Worm (Caenorhabditis elegans): ENCODE data around the gene F13D12.10.

The F13D12.10 gene

DNA sequence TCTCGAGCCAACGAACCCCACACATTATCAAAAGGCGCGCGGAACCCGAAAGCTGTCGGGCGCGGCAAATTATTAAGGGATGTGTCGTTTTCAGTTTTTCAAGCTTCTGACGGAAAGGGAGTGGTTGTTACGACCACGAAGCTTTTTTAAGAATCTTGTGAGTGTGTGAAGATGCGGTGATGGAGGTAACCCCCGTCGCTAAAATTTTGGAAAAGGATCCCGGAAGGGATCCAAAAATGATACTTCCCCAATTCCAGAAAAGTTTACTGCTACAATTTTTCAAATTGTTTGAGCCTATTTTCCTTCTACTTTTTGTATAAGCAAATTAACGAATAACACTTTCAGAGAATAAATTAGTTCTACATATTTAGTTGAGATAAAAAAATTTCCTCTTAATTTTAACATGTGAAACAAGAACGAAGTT is 43.1 kb downstream of the F13D12.10 start:
- TF ChIP-seq unc-130 (tag; optimal IDR thresholded peaks at IDR 0.05) (no peak), nhr-85 (tag) (peak; percentile 77), fkh-10 (GFP tag; optimal IDR thresholded peaks at IDR 0.05) (no peak), efl-1 (optimal IDR thresholded peaks at IDR 0.05) (no peak), efl-1 (GFP tag; optimal IDR thresholded peaks at IDR 0.05 in 1 of 2) (peak in 1 of 2 experiments; percentile 20), egl-27 (tag; optimal IDR thresholded peaks at IDR 0.05) (no peak), unc-98 (GFP tag; IDR thresholded peaks at IDR 0.05) (no peak), fkh-4 (tag; optimal IDR thresholded peaks at IDR 0.05; ENCODE audit: borderline replicate concordance) (no peak), rnt-1 (tag; optimal IDR thresholded peaks at IDR 0.05) (peak; percentile 40), ceh-63 (GFP tag; optimal IDR thresholded peaks at IDR 0.05) (no peak), nhr-84 (tag; optimal IDR thresholded peaks at IDR 0.05) (no peak), fos-1 (tag; optimal IDR thresholded peaks at IDR 0.05) (no peak), mdl-1 (tag; optimal IDR thresholded peaks at IDR 0.05) (peak in 1 of 2 experiments; percentile 4), lir-3 (tag; optimal IDR thresholded peaks at IDR 0.05; ENCODE audit: poor library complexity) (no peak), fkh-8 (tag; optimal IDR thresholded peaks at IDR 0.05) (peak; percentile 82), unc-62 (GFP tag; optimal IDR thresholded peaks at IDR 0.05) (no peak), aha-1 (tag; optimal IDR thresholded peaks at IDR 0.05) (no peak), grh-1 (GFP tag; IDR thresholded peaks at IDR 0.05) (no peak; the same call in 1 of the 2 replicates), mep-1 (tag; optimal IDR thresholded peaks at IDR 0.05) (peak; percentile 98), ceh-90 (tag; optimal IDR thresholded peaks at IDR 0.05) (no peak), aly-2 (tag; optimal IDR thresholded peaks at IDR 0.05) (peak; percentile 100), ztf-4 (tag; optimal IDR thresholded peaks at IDR 0.05) (peak; percentile 81), alr-1 (tag; optimal IDR thresholded peaks at IDR 0.05; ENCODE audit: borderline replicate concordance) (no peak), lin-39 (tag; optimal IDR thresholded peaks at IDR 0.05) (no peak), blmp-1 (tag; optimal IDR thresholded peaks at IDR 0.05) (no peak), swsn-7 (tag; optimal IDR thresholded peaks at IDR 0.05) (peak; percentile 35), dpl-1 (GFP tag; optimal IDR thresholded peaks at IDR 0.05) (peak in 2 of 3 experiments; percentile 39 to 58), snu-23 (GFP tag; optimal IDR thresholded peaks at IDR 0.05) (peak; percentile 66), pag-3 (tag; optimal IDR thresholded peaks at IDR 0.05; ENCODE audit: borderline replicate concordance, insufficient read depth) (no peak), ama-1 (optimal IDR thresholded peaks at IDR 0.05) (peak; percentile 98), mef-2 (tag; optimal IDR thresholded peaks at IDR 0.05) (peak; percentile 46), nhr-28 (tag; optimal IDR thresholded peaks at IDR 0.05) (no peak), nhr-47 (tag; optimal IDR thresholded peaks at IDR 0.05) (peak; percentile 10), nhr-19 (GFP tag; conservative IDR thresholded peaks at IDR 0.05) (peak; percentile 40), mab-9 (GFP tag; IDR thresholded peaks at IDR 0.05) (peak; percentile 84), C04F5.9 (tag; optimal IDR thresholded peaks at IDR 0.05) (no peak), nhr-237 (tag; optimal IDR thresholded peaks at IDR 0.05) (no peak), egl-13 (tag; optimal IDR thresholded peaks at IDR 0.05) (peak; percentile 47), dsc-1 (tag; optimal IDR thresholded peaks at IDR 0.05) (peak; percentile 33), Y116A8C.19 (tag; optimal IDR thresholded peaks at IDR 0.05; ENCODE audit: borderline replicate concordance) (no peak), snpc-4 (tag; optimal IDR thresholded peaks at IDR 0.05) (peak; percentile 55), zag-1 (tag; optimal IDR thresholded peaks at IDR 0.05) (no peak), nhr-76 (tag; optimal IDR thresholded peaks at IDR 0.05) (no peak), skn-1 (tag; optimal IDR thresholded peaks at IDR 0.05) (peak; percentile 91), elt-2 (tag; optimal IDR thresholded peaks at IDR 0.05) (no peak), hpl-2 (GFP tag; optimal IDR thresholded peaks at IDR 0.05) (no peak), ceh-8 (GFP tag; optimal IDR thresholded peaks at IDR 0.05) (no peak), nhr-71 (tag; optimal IDR thresholded peaks at IDR 0.05) (peak; percentile 81), vab-15 (tag; optimal IDR thresholded peaks at IDR 0.05) (no peak), C34B4.2 (tag; optimal IDR thresholded peaks at IDR 0.05) (no peak), ztf-11 (tag; optimal IDR thresholded peaks at IDR 0.05) (peak in 1 of 2 experiments; percentile 26), elt-3 (tag; optimal IDR thresholded peaks at IDR 0.05) (peak in 1 of 6 experiments; percentile 73), ceh-82 (tag; optimal IDR thresholded peaks at IDR 0.05) (no peak)
